Fruit fly (Drosophila melanogaster) whole organism, wandering third instar larva: ENCODE data around the gene CG44836.

Source experiments
- CG9705 ChIP-seq: fragments of 200-800 bp; sonication (Bioruptor generic); optimal IDR thresholded peaks from 2 replicates; lab custom pipeline; 2018; ENCODE audit warnings: missing biosample characterization, mild to moderate bottlenecking, missing genetic modification characterization
- Dfd ChIP-seq: fragments of >200 bp; optimal IDR thresholded peaks from 2 replicates; lab custom pipeline; 2017; ENCODE audit warnings: missing biosample characterization, missing genetic modification characterization
- Dif ChIP-seq: fragments of 200-275, 200-300 bp; sonication (Bioruptor generic); optimal IDR thresholded peaks from 2 replicates; lab custom pipeline; 2018; ENCODE audit warnings: missing biosample characterization, missing genetic modification characterization; ENCODE audit not compliant: partially characterized antibody
- HLH106 ChIP-seq: fragments of 200-800 bp; optimal IDR thresholded peaks from 3 replicates; lab custom pipeline; 2019; ENCODE audit warnings: missing biosample characterization, mild to moderate bottlenecking, missing genetic modification characterization, moderate library complexity
- Hr83 ChIP-seq: fragments of 200-300 bp; sonication (Bioruptor generic); optimal IDR thresholded peaks from 2 replicates; lab custom pipeline; 2016; ENCODE audit warnings: missing biosample characterization, mild to moderate bottlenecking, missing genetic modification characterization, moderate library complexity; ENCODE audit not compliant: poor library complexity, severe bottlenecking
- Jra ChIP-seq: sonication (Bioruptor generic); optimal IDR thresholded peaks from 2 replicates; lab custom pipeline; 2016; ENCODE audit warnings: missing biosample characterization, missing genetic modification characterization
- Mio ChIP-seq: sonication (Bioruptor generic); optimal IDR thresholded peaks from 2 replicates; lab custom pipeline; 2016; ENCODE audit warnings: missing biosample characterization, missing genetic modification characterization
- N ChIP-seq: fragments of >200 bp; optimal IDR thresholded peaks from 2 replicates; lab custom pipeline; 2018; ENCODE audit warnings: missing biosample characterization, missing external identifiers, missing genetic modification characterization
- OdsH ChIP-seq: fragments of 200-800 bp; sonication (Bioruptor generic); optimal IDR thresholded peaks from 2 replicates; lab custom pipeline; 2016; ENCODE audit warnings: missing biosample characterization, mild to moderate bottlenecking, missing genetic modification characterization
- Sp1 ChIP-seq: fragments of 200-800 bp; sonication (Bioruptor generic); optimal IDR thresholded peaks from 3 replicates; lab custom pipeline; 2019; ENCODE audit warnings: missing biosample characterization, mild to moderate bottlenecking, missing genetic modification characterization, moderate library complexity
- Vsx2 ChIP-seq: fragments of 200-300, 225-300 bp; sonication (Bioruptor generic); optimal IDR thresholded peaks from 2 replicates; lab custom pipeline; 2018; ENCODE audit warnings: missing biosample characterization, missing genetic modification characterization; ENCODE audit not compliant: partially characterized antibody
- br ChIP-seq: fragments of 200-800 bp; sonication (Bioruptor generic); optimal IDR thresholded peaks from 2 replicates; lab custom pipeline; 2016; ENCODE audit warnings: missing biosample characterization, missing genetic modification characterization
- brk ChIP-seq: fragments of 200-800 bp; sonication (Bioruptor generic); optimal IDR thresholded peaks from 2 replicates; lab custom pipeline; 2016; ENCODE audit warnings: missing biosample characterization, mild to moderate bottlenecking, missing genetic modification characterization
- dl ChIP-seq, 2 experiments: fragments of 175-275, 200-275 bp in 1 of 2; fragments of 200-275 bp in 1 of 2; sonication (Bioruptor generic); optimal IDR thresholded peaks; lab custom pipeline; 2018; ENCODE audit warnings: mild to moderate bottlenecking in 2 of 2, missing biosample characterization in 2 of 2, missing genetic modification characterization in 2 of 2, moderate library complexity in 2 of 2; ENCODE audit not compliant: partially characterized antibody in 2 of 2, insufficient read depth in 1 of 2
- dmrt93B ChIP-seq: fragments of 200-800 bp; sonication (Bioruptor generic); optimal IDR thresholded peaks from 2 replicates; lab custom pipeline; 2018; ENCODE audit warnings: missing biosample characterization, mild to moderate bottlenecking, missing genetic modification characterization
- dsf ChIP-seq: sonication (Bioruptor generic); optimal IDR thresholded peaks from 2 replicates; lab custom pipeline; 2016; ENCODE audit warnings: missing biosample characterization, missing genetic modification characterization, borderline replicate concordance
- ey ChIP-seq: fragments of 200-800 bp; sonication (Bioruptor generic); optimal IDR thresholded peaks from 2 replicates; lab custom pipeline; 2016; ENCODE audit warnings: missing biosample characterization, missing genetic modification characterization
- foxo ChIP-seq, 2 experiments: fragments of 200-800 bp; sonication (Bioruptor generic); optimal IDR thresholded peaks; 2 replicates in 1 of 2; 3 replicates in 1 of 2; lab custom pipeline; 2016 to 2017; ENCODE audit warnings: missing biosample characterization in 2 of 2, missing genetic modification characterization in 2 of 2
- fru ChIP-seq: fragments of 200-800 bp; sonication (Bioruptor generic); optimal IDR thresholded peaks from 3 replicates; lab custom pipeline; 2016; ENCODE audit warnings: missing biosample characterization, mild to moderate bottlenecking, missing genetic modification characterization
- h ChIP-seq: fragments of 200-800 bp; sonication (Bioruptor generic); optimal IDR thresholded peaks from 3 replicates; lab custom pipeline; 2016; ENCODE audit warnings: missing biosample characterization, mild to moderate bottlenecking, missing genetic modification characterization
- lola ChIP-seq: fragments of >200 bp; optimal IDR thresholded peaks from 2 replicates; lab custom pipeline; 2017; ENCODE audit warnings: missing biosample characterization, missing genetic modification characterization
- pan ChIP-seq: fragments of >200 bp; optimal IDR thresholded peaks from 2 replicates; lab custom pipeline; 2017
- psq ChIP-seq: fragments of 200-800 bp; sonication (Bioruptor generic); optimal IDR thresholded peaks from 3 replicates; lab custom pipeline; 2017; ENCODE audit warnings: missing biosample characterization, mild to moderate bottlenecking, missing genetic modification characterization, moderate library complexity
- rgr ChIP-seq: fragments of 200-800 bp; sonication (Bioruptor generic); optimal IDR thresholded peaks from 3 replicates; lab custom pipeline; 2016; ENCODE audit warnings: missing biosample characterization, mild to moderate bottlenecking, missing genetic modification characterization
- sage ChIP-seq: fragments of 200-800 bp; sonication (Bioruptor generic); optimal IDR thresholded peaks from 2 replicates; lab custom pipeline; 2016; ENCODE audit warnings: missing biosample characterization, mild to moderate bottlenecking, missing genetic modification characterization
- sv ChIP-seq: fragments of 200-800 bp; sonication (Bioruptor generic); optimal IDR thresholded peaks from 3 replicates; lab custom pipeline; 2016; ENCODE audit warnings: missing biosample characterization, missing genetic modification characterization
- woc ChIP-seq: sonication (Bioruptor generic); optimal IDR thresholded peaks from 2 replicates; lab custom pipeline; 2016; ENCODE audit warnings: missing biosample characterization, mild to moderate bottlenecking, missing genetic modification characterization

The CG44836 gene

dm6 chr3L:16362119-16362653 lies 37.9 kb downstream of the CG44836 start, which contains the start of gene Cpr72Ea:
Cpr72Ea (plus strand) TSS chr3L:16362603.
- TF ChIP-seq dsf: no peak

dm6 chr3L:16361200-16361815 lies 38.8 kb downstream of the CG44836 start:
- TF ChIP-seq Dif (GFP tag; lab: Kevin White, UChicago): no peak
- TF ChIP-seq sage (GFP tag; lab: Kevin White, UChicago): no peak
- no peak for TF ChIP-seq Mio (GFP tag; lab: Kevin White, UChicago)
- TF ChIP-seq Sp1 (GFP tag; lab: Kevin White, UChicago): peak; percentile 78
- TF ChIP-seq CG9705 (GFP tag; lab: Kevin White, UChicago): peak; percentile 15
- no peak for TF ChIP-seq dsf
- peak; percentile 57 for TF ChIP-seq ey (GFP tag; lab: Kevin White, UChicago)
- peak; percentile 53 for TF ChIP-seq psq
- peak; percentile 51 for TF ChIP-seq br (GFP tag; lab: Kevin White, UChicago)
- TF ChIP-seq OdsH (GFP tag; lab: Kevin White, UChicago): peak; percentile 59
- peak; percentile 35 for TF ChIP-seq woc (GFP tag; lab: Kevin White, UChicago)
- TF ChIP-seq sv (GFP tag; lab: Kevin White, UChicago): no peak
- peak in 1 of 2 experiments; percentile 61 for TF ChIP-seq foxo (GFP tag; optimal IDR thresholded peaks at IDR 0.05; lab: Kevin White, UChicago)
- TF ChIP-seq fru (GFP tag; lab: Kevin White, UChicago): peak; percentile 73
- TF ChIP-seq HLH106: peak; percentile 74
- peak; percentile 56 for TF ChIP-seq rgr
- peak; percentile 25 for TF ChIP-seq dmrt93B (GFP tag; lab: Kevin White, UChicago)
- TF ChIP-seq dl (GFP tag; optimal IDR thresholded peaks at IDR 0.05; lab: Kevin White, UChicago; ENCODE audit: insufficient read depth in 1 of 2, partially characterized antibody in 2 of 2): no peak
- TF ChIP-seq h (GFP tag; lab: Kevin White, UChicago): peak; percentile 69

- TF ChIP-seq lola (GFP tag; lab: Kevin White, UChicago) (no peak), Mio (GFP tag; lab: Kevin White, UChicago) (no peak), rgr (peak; percentile 16), HLH106 (no peak), brk (GFP tag; lab: Kevin White, UChicago) (peak; percentile 1), Hr83 (GFP tag; lab: Kevin White, UChicago) (peak; percentile 1), woc (GFP tag; lab: Kevin White, UChicago) (no peak), br (GFP tag; lab: Kevin White, UChicago) (no peak), psq (no peak)
Measured at dm6 chr3L:16359795-16360194, 40.3 kb downstream of the CG44836 start.

DNA sequence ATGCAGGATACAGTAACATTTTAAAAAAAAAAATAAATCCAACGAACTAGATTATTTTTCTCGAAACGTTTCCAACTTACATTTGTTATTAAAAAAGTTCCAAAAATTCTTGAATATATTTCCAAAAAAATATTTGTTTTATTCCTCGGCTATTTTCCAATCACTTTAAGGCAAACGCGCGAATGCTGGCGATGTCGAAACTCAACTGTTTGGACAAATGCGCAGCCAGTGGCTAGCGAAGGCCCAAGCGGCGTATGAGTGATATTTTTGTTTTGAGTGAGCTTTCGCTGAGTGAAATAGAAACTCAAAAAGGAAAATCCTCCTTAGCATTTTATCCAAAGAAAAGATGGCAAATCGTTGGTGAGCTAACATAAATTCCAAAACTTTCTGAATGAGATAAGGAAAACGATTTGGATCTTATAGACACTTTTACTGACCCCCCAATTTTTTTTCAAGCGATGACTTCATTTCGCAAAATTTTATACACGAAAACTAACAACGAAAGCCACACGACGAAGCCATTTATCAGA lies 40.8 kb downstream of the CG44836 start, which contains the start of gene ringer:
TSS of gene ringer (minus strand) at position 210 of the 530 bp plus-strand sequence.
- TF ChIP-seq OdsH (GFP tag; lab: Kevin White, UChicago) (no peak), fru (GFP tag; lab: Kevin White, UChicago) (no peak), HLH106 (no peak)

DNA sequence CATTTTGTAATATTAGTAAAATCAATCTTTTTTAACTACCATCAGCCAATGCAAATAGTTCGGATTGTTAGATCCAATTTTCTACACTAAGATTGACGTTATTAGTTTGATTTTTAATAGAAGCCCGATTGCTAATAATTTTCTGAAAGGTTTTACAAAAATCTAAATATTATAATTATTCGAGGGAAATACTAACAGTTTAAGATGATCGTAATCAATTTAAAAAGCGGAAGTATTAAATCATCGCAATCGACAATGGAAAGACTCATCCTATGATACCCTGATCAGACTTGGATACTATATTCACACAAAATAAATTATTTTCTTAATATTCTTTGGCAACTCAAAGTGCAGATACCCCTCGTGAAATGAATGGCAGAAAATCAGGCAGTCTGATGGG lies 42.2 kb downstream of the CG44836 start:
- TF ChIP-seq brk (GFP tag; lab: Kevin White, UChicago) (no peak), Dfd (no peak), Dif (GFP tag; lab: Kevin White, UChicago) (no peak), pan (no peak), N (no peak), lola (GFP tag; lab: Kevin White, UChicago) (no peak), Vsx2 (GFP tag; lab: Kevin White, UChicago) (no peak), Jra (GFP tag; lab: Kevin White, UChicago) (no peak), ey (GFP tag; lab: Kevin White, UChicago) (no peak), sv (GFP tag; lab: Kevin White, UChicago) (no peak), br (GFP tag; lab: Kevin White, UChicago) (no peak), sage (GFP tag; lab: Kevin White, UChicago) (no peak)
